Worm (Caenorhabditis elegans): ENCODE measurements around the gene cwn-1.

The cwn-1 gene

DNA sequence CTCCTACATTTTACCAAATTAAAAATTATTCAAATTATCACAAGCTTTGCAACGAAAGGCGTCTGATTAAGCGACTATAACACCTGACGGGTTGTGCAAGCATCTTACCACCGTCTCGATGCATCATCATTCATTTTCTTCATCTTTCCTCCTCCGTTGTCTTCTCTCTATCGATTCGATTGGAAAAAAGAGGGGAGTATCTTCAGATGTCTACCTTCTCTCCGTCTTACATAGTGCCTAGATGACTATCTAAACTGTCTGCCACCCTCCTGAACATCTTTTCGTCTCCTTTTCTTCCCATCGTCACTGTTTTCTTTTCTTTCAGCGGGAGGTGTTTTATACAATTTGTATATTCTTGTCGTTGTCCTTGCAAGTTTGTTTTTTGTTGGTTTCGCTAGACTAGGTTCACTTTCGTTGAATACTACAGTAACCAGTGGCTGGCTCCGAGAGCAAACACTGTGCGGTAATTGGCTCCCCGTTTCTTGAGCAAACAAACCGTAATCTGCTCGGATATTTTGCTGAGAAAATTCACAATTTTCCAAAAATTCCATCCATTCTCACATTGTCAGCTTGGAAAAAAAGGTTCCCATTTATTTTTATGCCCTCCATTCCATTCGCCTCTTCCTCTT is 26.0 kb upstream of the cwn-1 start (continued):
- no peak for TF ChIP-seq ahr-1 (tag; optimal IDR thresholded peaks at IDR 0.05)

DNA sequence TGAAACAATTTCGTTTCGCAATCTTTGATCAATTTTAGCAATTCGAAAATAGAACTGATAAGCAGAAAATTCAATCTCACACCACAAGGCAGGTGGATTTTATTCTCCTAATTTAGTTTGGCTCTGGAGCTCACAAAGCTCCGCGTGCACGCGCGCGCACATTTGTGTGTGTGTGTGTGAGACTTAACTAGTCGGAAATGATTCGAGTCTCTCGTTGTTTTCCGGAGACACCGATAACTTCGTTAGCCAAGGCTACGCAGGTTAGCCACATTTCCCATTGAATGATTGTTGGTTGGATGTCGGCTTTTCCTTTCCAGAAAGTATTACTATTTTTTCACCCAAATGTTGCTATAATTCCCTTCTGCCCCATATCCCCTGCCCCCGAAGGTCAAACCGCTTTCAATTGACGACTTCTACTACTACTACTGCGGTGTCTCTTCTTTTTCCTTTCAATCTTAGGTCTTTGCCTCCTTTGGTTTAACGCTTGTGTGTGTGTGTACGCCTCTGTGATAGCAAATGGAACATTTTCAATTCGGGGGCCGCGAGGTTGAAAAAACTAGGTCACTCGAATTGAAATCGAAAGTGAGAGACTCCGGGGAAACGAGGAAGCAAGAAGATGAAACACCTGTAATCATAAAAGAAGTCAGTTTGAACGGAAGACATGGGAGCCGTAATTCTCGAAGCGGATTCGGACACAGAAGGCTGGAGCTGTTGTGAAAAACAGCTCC is 24.8 kb upstream of the cwn-1 start:
- TF ChIP-seq dmd-4 (tag; optimal IDR thresholded peaks at IDR 0.05; ENCODE audit: borderline replicate concordance) (peak; percentile 21), ztf-16 (tag; optimal IDR thresholded peaks at IDR 0.05) (no peak), ceh-31 (tag; optimal IDR thresholded peaks at IDR 0.05) (no peak), dve-1 (tag; optimal IDR thresholded peaks at IDR 0.05) (no peak), unc-42 (tag; optimal IDR thresholded peaks at IDR 0.05) (peak; percentile 93), ceh-18 (tag; optimal IDR thresholded peaks at IDR 0.05) (no peak), fkh-10 (GFP tag; optimal IDR thresholded peaks at IDR 0.05) (no peak), rnt-1 (tag; optimal IDR thresholded peaks at IDR 0.05) (peak; percentile 5), hlh-30 (tag; optimal IDR thresholded peaks at IDR 0.05; ENCODE audit: insufficient read depth) (no peak), pha-4 (tag; optimal IDR thresholded peaks at IDR 0.05) (no peak), elt-2 (tag; optimal IDR thresholded peaks at IDR 0.05) (no peak), madf-2 (tag; optimal IDR thresholded peaks at IDR 0.05) (no peak)

DNA sequence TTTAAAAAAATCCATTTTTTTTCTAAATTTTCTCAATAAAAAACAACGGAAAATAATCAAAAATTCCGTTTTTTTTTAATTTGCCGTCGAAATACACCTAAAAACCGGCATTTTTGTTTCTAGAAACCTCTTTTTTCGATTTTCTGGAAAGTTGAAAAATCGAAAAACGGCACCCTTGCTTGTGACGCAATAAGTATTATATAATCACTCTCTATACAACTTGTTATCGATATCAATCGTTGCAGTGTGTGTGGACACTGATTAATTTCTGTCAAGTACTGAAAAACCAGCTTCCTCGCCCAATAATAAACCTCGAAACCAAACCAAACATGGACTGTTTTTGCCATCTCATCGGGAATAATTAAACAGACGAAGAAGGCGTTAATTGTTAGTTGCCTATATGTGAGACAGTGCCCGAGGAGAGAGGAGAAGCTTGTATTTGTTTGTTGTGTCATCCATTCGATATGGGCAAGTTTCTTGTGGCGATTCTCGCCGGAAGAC is 23.7 kb upstream of the cwn-1 start:
- TF ChIP-seq elt-2 (tag; optimal IDR thresholded peaks at IDR 0.05), result peak; percentile 65
- no peak for TF ChIP-seq ztf-16 (tag; optimal IDR thresholded peaks at IDR 0.05)
- TF ChIP-seq ref-2 (tag; optimal IDR thresholded peaks at IDR 0.05), result no peak
- no peak for TF ChIP-seq ceh-22 (tag; optimal IDR thresholded peaks at IDR 0.05)
- no peak for TF ChIP-seq ceh-18 (tag; optimal IDR thresholded peaks at IDR 0.05)
- TF ChIP-seq pag-3 (tag; optimal IDR thresholded peaks at IDR 0.05; ENCODE audit: borderline replicate concordance), result no peak
- TF ChIP-seq dmd-4 (tag; optimal IDR thresholded peaks at IDR 0.05; ENCODE audit: borderline replicate concordance), result no peak
- TF ChIP-seq nhr-11 (tag; optimal IDR thresholded peaks at IDR 0.05), result no peak

DNA sequence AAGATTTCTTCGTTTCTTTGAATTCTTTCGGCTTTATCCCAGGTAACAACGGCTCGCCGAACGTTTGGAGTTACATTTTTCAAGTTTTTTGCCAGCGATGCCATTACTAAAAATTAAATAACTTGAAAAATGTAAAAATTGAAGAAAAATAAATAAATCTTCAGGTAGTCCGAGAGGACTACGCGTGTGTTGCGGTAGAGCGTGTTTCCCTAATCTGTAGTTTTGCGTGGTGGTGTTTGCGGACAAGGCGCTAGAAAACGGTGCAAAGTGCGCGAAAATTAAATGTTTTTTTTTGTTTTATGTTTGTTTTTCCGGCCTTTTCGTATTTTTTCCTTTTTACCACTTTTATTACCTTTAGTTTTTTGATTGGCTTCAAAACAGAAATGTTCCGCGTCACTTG is 22.5 kb upstream of the cwn-1 start, which contains the start of gene mrpl-28:
mrpl-28 (minus strand) TSS at position 106 of the 400 bp plus-strand sequence.
- no peak for TF ChIP-seq eyg-1 (tag; optimal IDR thresholded peaks at IDR 0.05)
- no peak for TF ChIP-seq ceh-2 (tag; optimal IDR thresholded peaks at IDR 0.05)
- TF ChIP-seq hlh-15 (tag; optimal IDR thresholded peaks at IDR 0.05), result no peak
- peak; percentile 71 for TF ChIP-seq pax-1 (tag; optimal IDR thresholded peaks at IDR 0.05)
- no peak for TF ChIP-seq sdc-2 (tag; optimal IDR thresholded peaks at IDR 0.05)
- TF ChIP-seq gmeb-2 (tag; optimal IDR thresholded peaks at IDR 0.05), result no peak
- peak; percentile 52 for TF ChIP-seq ceh-18 (tag; optimal IDR thresholded peaks at IDR 0.05)
- no peak for TF ChIP-seq ref-2 (tag; optimal IDR thresholded peaks at IDR 0.05)
- TF ChIP-seq hlh-6 (tag; optimal IDR thresholded peaks at IDR 0.05), result no peak
- peak; percentile 40 for TF ChIP-seq tbx-2 (tag; optimal IDR thresholded peaks at IDR 0.05)
- TF ChIP-seq mec-3 (tag; optimal IDR thresholded peaks at IDR 0.05; ENCODE audit: borderline replicate concordance), result no peak
- no peak for TF ChIP-seq pha-2 (tag; optimal IDR thresholded peaks at IDR 0.05)
- no peak for TF ChIP-seq pros-1 (tag; optimal IDR thresholded peaks at IDR 0.05)
- peak; percentile 43 for TF ChIP-seq pqm-1 (tag; optimal IDR thresholded peaks at IDR 0.05)
- no peak for TF ChIP-seq T23F11.4 (GFP tag; optimal IDR thresholded peaks at IDR 0.05)
- TF ChIP-seq nfya-1 (tag; optimal IDR thresholded peaks at IDR 0.05), result peak; percentile 66
- TF ChIP-seq fkh-10 (GFP tag; optimal IDR thresholded peaks at IDR 0.05), result no peak
- no peak for TF ChIP-seq rnt-1 (tag; optimal IDR thresholded peaks at IDR 0.05)
- peak; percentile 25 for TF ChIP-seq ceh-34 (tag; optimal IDR thresholded peaks at IDR 0.05)
- TF ChIP-seq ceh-6 (GFP tag; optimal IDR thresholded peaks at IDR 0.05), result no peak
- TF ChIP-seq elt-4 (tag; optimal IDR thresholded peaks at IDR 0.05), result no peak
- no peak for TF ChIP-seq ceh-22 (tag; optimal IDR thresholded peaks at IDR 0.05)
- peak; percentile 63 for TF ChIP-seq elt-2 (tag; optimal IDR thresholded peaks at IDR 0.05)
- no peak for TF ChIP-seq ceh-19 (GFP tag; optimal IDR thresholded peaks at IDR 0.05)
- TF ChIP-seq unc-86 (tag; optimal IDR thresholded peaks at IDR 0.05), result no peak
- TF ChIP-seq unc-42 (tag; optimal IDR thresholded peaks at IDR 0.05), result peak; percentile 69
- TF ChIP-seq che-1 (tag; optimal IDR thresholded peaks at IDR 0.05), result no peak
- TF ChIP-seq hlh-30 (tag; optimal IDR thresholded peaks at IDR 0.05; ENCODE audit: insufficient read depth), result no peak
- no peak for TF ChIP-seq fax-1 (tag; optimal IDR thresholded peaks at IDR 0.05)
- no peak for TF ChIP-seq ahr-1 (tag; optimal IDR thresholded peaks at IDR 0.05)
- TF ChIP-seq unc-3 (GFP tag; conservative IDR thresholded peaks at IDR 0.05), result no peak
- TF ChIP-seq unc-3 (tag; optimal IDR thresholded peaks at IDR 0.05), result no peak
- no peak for TF ChIP-seq F13H6.1 (tag; optimal IDR thresholded peaks at IDR 0.05)
- peak; percentile 51 for TF ChIP-seq ceh-31 (tag; optimal IDR thresholded peaks at IDR 0.05)
- no peak for TF ChIP-seq lin-11 (tag; optimal IDR thresholded peaks at IDR 0.05)
- TF ChIP-seq ets-4 (tag; optimal IDR thresholded peaks at IDR 0.05), result peak; percentile 50
